Fruit fly (Drosophila melanogaster): ENCODE results near the gene RpS28b.

dm6 chrX:9520175-9520574, 34.2 kb upstream of the RpS28b start:
- no peak for TF ChIP-seq CG8478 (optimal IDR thresholded peaks at IDR 0.05)
- no peak for TF ChIP-seq CTCF (optimal IDR thresholded peaks at IDR 0.05)

Measured in S2 (cell line).